Fruit fly (Drosophila melanogaster) whole organism, embryonic: Measurements from ENCODE around the gene CG12194.

ENCODE experiments used
- Blimp-1 ChIP-seq: fragments of 200-800 bp; sonication (Bioruptor generic); optimal IDR thresholded peaks from 3 replicates; lab custom pipeline; 2018; ENCODE audit warnings: missing biosample characterization, missing genetic modification characterization, mild to moderate bottlenecking, moderate library complexity, missing genetic modification reagents
- CG10267 ChIP-seq: fragments of 200-800 bp; sonication (Bioruptor generic); optimal IDR thresholded peaks from 2 replicates; lab custom pipeline; 2018; ENCODE audit warnings: missing biosample characterization, mild to moderate bottlenecking, missing genetic modification characterization, moderate library complexity
- CG10959 ChIP-seq: fragments of 200-800 bp; sonication (Bioruptor generic); IDR thresholded peaks from 2 replicates; pipeline ENCODE4 v1.3.6; 2022; ENCODE audit warnings: missing biosample characterization, missing genetic modification characterization
- CG10979 ChIP-seq: fragments of 200-800 bp; sonication (Bioruptor generic); optimal IDR thresholded peaks from 2 replicates; lab custom pipeline; 2018; ENCODE audit warnings: missing biosample characterization, mild to moderate bottlenecking, missing genetic modification characterization, moderate library complexity
- CG12391 ChIP-seq: fragments of 200-800 bp; sonication (Bioruptor generic); optimal IDR thresholded peaks from 3 replicates; lab custom pipeline; 2018; ENCODE audit warnings: missing biosample characterization, mild to moderate bottlenecking, missing genetic modification characterization, moderate library complexity
- CG13624 ChIP-seq: fragments of 200-800 bp; sonication (Bioruptor generic); optimal IDR thresholded peaks from 2 replicates; lab custom pipeline; 2016; ENCODE audit warnings: missing biosample characterization, missing genetic modification characterization
- CG1602 ChIP-seq: fragments of 200-800 bp; sonication (Bioruptor generic); optimal IDR thresholded peaks from 3 replicates; lab custom pipeline; 2016; ENCODE audit warnings: missing biosample characterization, missing genetic modification characterization
- CG17568 ChIP-seq: fragments of 200-800 bp; sonication (Bioruptor generic); optimal IDR thresholded peaks from 2 replicates; lab custom pipeline; 2018; ENCODE audit warnings: missing biosample characterization, mild to moderate bottlenecking, missing genetic modification characterization, moderate library complexity
- CG18476 ChIP-seq: fragments of 200-800 bp; sonication (Bioruptor generic); optimal IDR thresholded peaks from 2 replicates; lab custom pipeline; 2016; ENCODE audit warnings: missing biosample characterization, mild to moderate bottlenecking, missing genetic modification characterization
- CG2875 ChIP-seq: fragments of 200-800 bp; sonication (Bioruptor generic); optimal IDR thresholded peaks from 2 replicates; lab custom pipeline; 2017; ENCODE audit warnings: missing biosample characterization, mild to moderate bottlenecking, missing genetic modification characterization, missing genetic modification reagents
- CG31365 ChIP-seq: fragments of 200-800 bp; sonication (Bioruptor generic); optimal IDR thresholded peaks from 2 replicates; lab custom pipeline; 2018; ENCODE audit warnings: missing biosample characterization, mild to moderate bottlenecking, missing genetic modification characterization
- CG33213 ChIP-seq: fragments of 200-800 bp; sonication (Bioruptor generic); optimal IDR thresholded peaks from 3 replicates; lab custom pipeline; 2016; ENCODE audit warnings: missing biosample characterization, missing genetic modification characterization
- CG3407 ChIP-seq: fragments of 200-800 bp; sonication (Bioruptor generic); optimal IDR thresholded peaks from 2 replicates; lab custom pipeline; 2018; ENCODE audit warnings: missing biosample characterization, mild to moderate bottlenecking, missing genetic modification characterization
- CG34224 ChIP-seq: fragments of 200-800 bp; sonication (Bioruptor generic); IDR thresholded peaks from 3 replicates; pipeline ENCODE4 v1.3.6; 2022; ENCODE audit warnings: missing biosample characterization, missing genetic modification characterization; ENCODE audit not compliant: partially characterized antibody
- CG43689 ChIP-seq: fragments of 200-800 bp; sonication (Bioruptor generic); IDR thresholded peaks from 2 replicates; pipeline ENCODE4 v1.3.6; 2022; ENCODE audit warnings: missing biosample characterization, missing genetic modification characterization
- CG6175 ChIP-seq: fragments of 200-800 bp; sonication (Bioruptor generic); IDR thresholded peaks from 3 replicates; pipeline ENCODE4 v1.3.6; 2022; ENCODE audit warnings: missing biosample characterization, missing genetic modification characterization
- CG6254 ChIP-seq: fragments of 200-800 bp; sonication (Bioruptor generic); optimal IDR thresholded peaks from 3 replicates; lab custom pipeline; 2017; ENCODE audit warnings: mild to moderate bottlenecking, missing biosample characterization, missing genetic modification reagents, missing genetic modification characterization
- CG6654 ChIP-seq: fragments of 200-800 bp; sonication (Bioruptor generic); optimal IDR thresholded peaks from 2 replicates; lab custom pipeline; 2017; ENCODE audit warnings: missing biosample characterization, mild to moderate bottlenecking, missing genetic modification characterization
- CG7271 ChIP-seq: fragments of 200-800 bp; sonication (Bioruptor generic); optimal IDR thresholded peaks from 2 replicates; lab custom pipeline; 2018; ENCODE audit warnings: missing biosample characterization, mild to moderate bottlenecking, missing genetic modification characterization, moderate library complexity
- CG8765 ChIP-seq: fragments of 200-800 bp; sonication (Bioruptor generic); IDR thresholded peaks from 2 replicates; pipeline ENCODE4 v1.3.6; 2022; ENCODE audit warnings: missing biosample characterization, missing genetic modification characterization
- CTCF ChIP-seq: fragments of 200-800 bp; sonication (Bioruptor generic); optimal IDR thresholded peaks from 2 replicates; lab custom pipeline; 2017; ENCODE audit warnings: missing biosample characterization, mild to moderate bottlenecking, missing genetic modification characterization, moderate library complexity
- D ChIP-seq, 2 experiments: fragments of 200-800 bp in 1 of 2; fragments of >200 bp in 1 of 2; sonication (Bioruptor generic) in 1 of 2; optimal IDR thresholded peaks; 2 replicates in 1 of 2; 3 replicates in 1 of 2; lab custom pipeline; 2017; ENCODE audit warnings: mild to moderate bottlenecking in 1 of 2, missing biosample characterization in 1 of 2, missing genetic modification characterization in 1 of 2, missing genetic modification reagents in 1 of 2
- D19A ChIP-seq: fragments of 200-800 bp; optimal IDR thresholded peaks from 3 replicates; lab custom pipeline; 2019; ENCODE audit warnings: missing biosample characterization, mild to moderate bottlenecking, missing genetic modification characterization, moderate library complexity
- D19B ChIP-seq: fragments of 200-800 bp; sonication (Bioruptor generic); optimal IDR thresholded peaks from 2 replicates; lab custom pipeline; 2017; ENCODE audit warnings: missing biosample characterization, mild to moderate bottlenecking, missing genetic modification characterization
- Dll ChIP-seq: fragments of 200-800 bp; sonication (Bioruptor generic); IDR thresholded peaks from 4 replicates; pipeline ENCODE4 v1.3.6; 2022; ENCODE audit warnings: missing biosample characterization, missing genetic modification characterization; ENCODE audit not compliant: partially characterized antibody
- Drgx ChIP-seq: fragments of 200-800 bp; sonication (Bioruptor generic); IDR thresholded peaks from 2 replicates; pipeline ENCODE4 v1.3.6; 2022; ENCODE audit warnings: missing biosample characterization, missing genetic modification characterization
- E2f1 ChIP-seq: fragments of 200-800 bp; sonication (Bioruptor generic); IDR thresholded peaks from 2 replicates; pipeline ENCODE4 v1.3.6; 2022; ENCODE audit warnings: missing biosample characterization, missing genetic modification characterization
- Fer1 ChIP-seq: fragments of 200-800 bp; sonication (Bioruptor generic); optimal IDR thresholded peaks from 2 replicates; lab custom pipeline; 2017; ENCODE audit warnings: missing biosample characterization, mild to moderate bottlenecking, missing genetic modification characterization
- Hand ChIP-seq: fragments of 200-800 bp; sonication (Bioruptor generic); optimal IDR thresholded peaks from 2 replicates; lab custom pipeline; 2017; ENCODE audit warnings: mild to moderate bottlenecking, missing biosample characterization, missing genetic modification reagents, missing genetic modification characterization
- MTF-1 ChIP-seq: fragments of 200-800 bp; sonication (Bioruptor generic); optimal IDR thresholded peaks from 2 replicates; lab custom pipeline; 2018; ENCODE audit warnings: missing biosample characterization, mild to moderate bottlenecking, missing genetic modification characterization, borderline replicate concordance
- Nf-YB ChIP-seq: fragments of 200-800 bp; sonication (Bioruptor generic); optimal IDR thresholded peaks from 3 replicates; lab custom pipeline; 2019; ENCODE audit warnings: missing biosample characterization, mild to moderate bottlenecking, missing genetic modification characterization, moderate library complexity
- PHDP ChIP-seq: fragments of 200-800 bp; sonication (Bioruptor generic); optimal IDR thresholded peaks from 3 replicates; lab custom pipeline; 2018; ENCODE audit warnings: missing biosample characterization, mild to moderate bottlenecking, missing genetic modification characterization, moderate library complexity
- ato ChIP-seq: fragments of 200-800 bp; sonication (Bioruptor generic); IDR thresholded peaks from 2 replicates; pipeline ENCODE4 v1.3.6; 2022; ENCODE audit warnings: missing biosample characterization, missing genetic modification characterization; ENCODE audit not compliant: partially characterized antibody
- bcd ChIP-seq: fragments of 200-800 bp; sonication (Bioruptor generic); optimal IDR thresholded peaks from 2 replicates; lab custom pipeline; 2017; ENCODE audit warnings: missing biosample characterization, mild to moderate bottlenecking, missing genetic modification characterization
- chn ChIP-seq: fragments of 200-800 bp; sonication (Bioruptor generic); optimal IDR thresholded peaks from 2 replicates; lab custom pipeline; 2016; ENCODE audit warnings: missing biosample characterization, missing genetic modification characterization
- eve ChIP-seq, 2 experiments: fragments of >200 bp; optimal IDR thresholded peaks; 2 replicates each; lab custom pipeline; 2017; ENCODE audit warnings: missing biosample characterization in 2 of 2, missing genetic modification characterization in 2 of 2
- exex ChIP-seq: fragments of 200-800 bp; sonication (Bioruptor generic); optimal IDR thresholded peaks from 4 replicates; lab custom pipeline; 2018; ENCODE audit warnings: missing biosample characterization, mild to moderate bottlenecking, missing genetic modification characterization, moderate library complexity
- fru ChIP-seq: fragments of >200 bp; optimal IDR thresholded peaks from 2 replicates; lab custom pipeline; 2017
- gem ChIP-seq: fragments of 200-800 bp; sonication (Bioruptor generic); optimal IDR thresholded peaks from 2 replicates; lab custom pipeline; 2019; ENCODE audit warnings: missing biosample characterization, mild to moderate bottlenecking, missing genetic modification characterization, moderate library complexity
- jumu ChIP-seq: fragments of 200-800 bp; sonication (Bioruptor generic); optimal IDR thresholded peaks from 3 replicates; lab custom pipeline; 2016; ENCODE audit warnings: missing biosample characterization, missing genetic modification characterization
- knrl ChIP-seq: fragments of 200-800 bp; sonication (Bioruptor generic); IDR thresholded peaks from 3 replicates; pipeline ENCODE4 v1.3.6; 2022; ENCODE audit warnings: missing biosample characterization, missing genetic modification characterization; ENCODE audit not compliant: partially characterized antibody
- pfk ChIP-seq: fragments of 200-800 bp; sonication (Bioruptor generic); optimal IDR thresholded peaks from 2 replicates; lab custom pipeline; 2018; ENCODE audit warnings: missing biosample characterization, mild to moderate bottlenecking, missing genetic modification characterization, moderate library complexity
- rib ChIP-seq: fragments of 200-800 bp; sonication (Bioruptor generic); IDR thresholded peaks from 2 replicates; pipeline ENCODE4 v1.3.6; 2022; ENCODE audit warnings: missing biosample characterization, missing genetic modification characterization
- sens ChIP-seq: fragments of 200-800 bp; sonication (Bioruptor generic); peaks from one replicate; lab custom pipeline; 2016; ENCODE audit warnings: missing biosample characterization, missing genetic modification characterization
- slbo ChIP-seq: fragments of 200-800 bp; sonication (Bioruptor generic); IDR thresholded peaks from 2 replicates; pipeline ENCODE4 v1.3.6; 2022; ENCODE audit warnings: missing biosample characterization, missing genetic modification characterization
- sna ChIP-seq: fragments of 200-800 bp; sonication (Bioruptor generic); IDR thresholded peaks from 2 replicates; pipeline ENCODE4 v1.3.6; 2022; ENCODE audit warnings: missing biosample characterization, missing genetic modification characterization; ENCODE audit not compliant: partially characterized antibody
- toy ChIP-seq: fragments of 200-800 bp; sonication (Bioruptor generic); IDR thresholded peaks from 2 replicates; pipeline ENCODE4 v1.3.6; 2022; ENCODE audit warnings: missing biosample characterization, missing genetic modification characterization

Gene CG12194

DNA sequence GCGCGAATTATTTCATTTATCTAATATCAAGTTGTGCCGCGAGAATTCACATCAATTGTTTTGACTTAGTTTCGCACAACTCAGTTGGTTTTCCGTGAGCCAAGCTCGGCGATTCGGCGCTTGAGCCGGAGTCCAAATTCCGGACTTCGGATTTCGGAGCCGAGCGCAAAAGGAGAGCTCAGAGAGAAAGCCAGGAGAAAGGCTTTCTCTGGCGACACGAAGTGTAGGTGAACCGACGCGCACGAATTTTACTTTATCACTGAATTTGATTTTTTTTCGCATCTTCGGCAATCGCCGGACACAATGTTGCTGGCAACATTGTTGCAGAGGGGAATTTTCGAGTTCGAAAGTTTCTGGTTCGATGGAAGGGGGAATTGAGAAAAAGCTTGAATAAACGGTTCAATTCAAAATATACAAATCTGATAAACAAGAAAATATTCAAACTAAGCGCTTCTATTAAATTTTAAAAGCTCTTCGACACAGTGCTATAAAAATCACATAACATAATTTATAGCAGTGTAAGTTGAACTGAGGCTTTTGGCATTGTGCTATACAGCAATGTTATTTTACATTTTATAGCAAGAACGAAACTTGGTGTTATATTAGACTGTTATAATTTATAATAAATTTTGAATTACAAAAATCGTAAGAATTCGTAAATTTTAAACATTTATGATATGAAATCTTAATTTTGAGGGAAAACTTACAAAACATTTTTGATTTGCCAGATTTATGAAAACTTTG, 44.2 kb upstream of the CG12194 start, which contains the start of gene fipi (continued):
- TF ChIP-seq knrl (GFP tag; lab: Robert Waterston, UW) (no peak), E2f1 (GFP tag; lab: Robert Waterston, UW) (no peak), CG6654 (GFP tag; lab: Kevin White, UChicago) (no peak), PHDP (tag; lab: Kevin White, UChicago) (peak; percentile 41), CG12391 (tag; lab: Kevin White, UChicago) (peak; percentile 29), fru (lab: Kevin White, UChicago) (no peak), D19A (tag; lab: Kevin White, UChicago) (no peak), jumu (GFP tag; lab: Kevin White, UChicago) (no peak), CG13624 (GFP tag; lab: Kevin White, UChicago) (no peak), CG7271 (peak; percentile 2), Drgx (GFP tag; lab: Robert Waterston, UW) (no peak), gem (peak; percentile 2), slbo (no peak), CG8765 (no peak), ato (no peak), eve (GFP tag; optimal IDR thresholded peaks at IDR 0.05; lab: Kevin White, UChicago) (peak in 1 of 2 experiments; percentile 82), CG34224 (0 out of 3 replicates have a peak, but pooled peaks have one; percentile 9), CG31365 (tag; lab: Kevin White, UChicago) (no peak), Fer1 (no peak), CG17568 (GFP tag; lab: Kevin White, UChicago) (peak; percentile 52), CG33213 (no peak), MTF-1 (GFP tag; lab: Kevin White, UChicago) (no peak), CG3407 (GFP tag; lab: Kevin White, UChicago) (peak; percentile 17), CG10979 (tag; lab: Kevin White, UChicago) (peak; percentile 19), CG1602 (no peak), CG18476 (no peak), Hand (GFP tag; lab: Kevin White, UChicago) (no peak), CG6254 (GFP tag; lab: Kevin White, UChicago) (peak; percentile 5), D (optimal IDR thresholded peaks at IDR 0.05; lab: Kevin White, UChicago) (no peak), D (GFP tag; optimal IDR thresholded peaks at IDR 0.05; lab: Kevin White, UChicago) (no peak), CG2875 (GFP tag; lab: Kevin White, UChicago) (peak; percentile 33), chn (GFP tag; lab: Kevin White, UChicago) (no peak), CG43689 (0 out of 2 replicates have a peak, but pooled peaks have one; percentile 8), Dll (GFP tag; lab: Robert Waterston, UW) (no peak), pfk (GFP tag; lab: Kevin White, UChicago) (no peak), Nf-YB (GFP tag; lab: Kevin White, UChicago) (no peak), toy (no peak), Blimp-1 (GFP tag; lab: Kevin White, UChicago) (peak; percentile 26), CTCF (GFP tag; lab: Kevin White, UChicago) (peak; percentile 73), CG10959 (GFP tag; lab: Robert Waterston, UW) (no peak), sens (peak; percentile 68), sna (GFP tag; lab: Robert Waterston, UW) (no peak), exex (tag; lab: Kevin White, UChicago) (no peak), rib (GFP tag; lab: Robert Waterston, UW) (no peak), D19B (GFP tag; lab: Kevin White, UChicago) (no peak), bcd (GFP tag; lab: Kevin White, UChicago) (no peak), CG6175 (no peak), CG10267 (tag; lab: Kevin White, UChicago) (peak; percentile 34)
